Worm (Caenorhabditis elegans) whole organism, L4 larva: Measurements from ENCODE around the gene math-44.

Source experiments
- lsy-2 ChIP-seq, 2 experiments: fragments of 150-350 bp in 1 of 2; sonication (generic microtip) in 1 of 2; optimal IDR thresholded peaks; 2 replicates each; lab custom pipeline; 2014 to 2017; ENCODE audit warnings: missing biosample characterization in 2 of 2, missing genetic modification characterization in 2 of 2
- mxl-3 ChIP-seq: fragments of 200-800 bp; sonication (Bioruptor generic); optimal IDR thresholded peaks from 2 replicates; lab custom pipeline; 2018; ENCODE audit warnings: mild to moderate bottlenecking, missing genetic modification characterization, missing compliant biosample characterization
- nhr-42 ChIP-seq: fragments of 200-800 bp; sonication (Bioruptor generic); IDR thresholded peaks from 2 replicates; pipeline ENCODE4 v1.3.6; 2022; ENCODE audit warnings: missing genetic modification characterization, missing compliant biosample characterization
- pha-4 ChIP-seq, 2 experiments: fragments of 150-350 bp in 1 of 2; fragments of 200-800 bp in 1 of 2; sonication (Bioruptor generic) in 1 of 2; IDR thresholded peaks in 1 of 2; optimal IDR thresholded peaks in 1 of 2; 2 replicates each; pipeline versions ENCODE4 v1.3.6 to Lab custom; 2014 to 2022; ENCODE audit warnings: missing genetic modification characterization in 2 of 2, missing genetic modification reagents in 2 of 2, missing biosample characterization in 1 of 2, missing compliant biosample characterization in 1 of 2
- zag-1 ChIP-seq: fragments of 150-350 bp; optimal IDR thresholded peaks from 2 replicates; lab custom pipeline; 2014; ENCODE audit warnings: missing biosample characterization, missing genetic modification characterization
- zip-11 ChIP-seq: fragments of 200-800 bp; sonication (Bioruptor generic); IDR thresholded peaks from 2 replicates; pipeline ENCODE4 v1.3.6; 2022; ENCODE audit warnings: missing genetic modification characterization, missing compliant biosample characterization

DNA sequence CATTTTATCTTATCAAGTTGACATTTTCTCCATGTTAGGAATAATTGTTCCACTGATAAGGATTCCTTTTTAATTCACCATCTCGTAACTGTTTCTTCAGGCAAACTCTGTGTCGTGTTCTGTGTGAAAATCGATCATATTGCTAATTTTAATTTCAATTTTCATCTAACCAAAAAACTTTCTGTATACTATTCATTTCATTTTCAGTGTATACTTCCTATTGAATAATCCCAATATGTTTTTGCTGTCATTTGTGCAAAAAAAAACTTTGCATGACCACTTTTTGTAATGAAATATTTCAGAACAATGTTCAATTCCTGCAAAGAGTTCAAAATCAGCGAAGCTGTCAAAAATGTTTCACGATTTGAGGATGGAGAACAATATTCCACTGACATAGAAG, 2.1 kb upstream of the math-44 start, which contains the start of gene Y16E11A.4:
- TF ChIP-seq pha-4 (GFP tag; IDR thresholded peaks at IDR 0.05; lab: Robert Waterston, UW) (no peak), pha-4 (tag; optimal IDR thresholded peaks at IDR 0.05; lab: Kevin White, UChicago) (no peak), mxl-3 (GFP tag; lab: Kevin White, UChicago) (no peak), zip-11 (GFP tag; lab: Robert Waterston, UW) (no peak), lsy-2 (tag; optimal IDR thresholded peaks at IDR 0.05; lab: Kevin White, UChicago) (no peak), zag-1 (tag; lab: Kevin White, UChicago) (no peak), nhr-42 (GFP tag; lab: Robert Waterston, UW) (no peak)
